Worm (Caenorhabditis elegans) whole organism, young adult: ENCODE results near the gene F52E1.9.
A peak's percentile ranks its signal among the peaks of the same experiment; 100 is the strongest.

Source experiments
- B0019.2 ChIP-seq: fragments of 200-800 bp; sonication (Bioruptor generic); conservative IDR thresholded peaks from 2 replicates; pipeline ENCODE4 v1.3.6; 2022; ENCODE audit warnings: missing genetic modification reagents, missing genetic modification characterization, missing compliant biosample characterization
- C17E4.6 ChIP-seq: fragments of 200-800 bp; sonication (Bioruptor generic); IDR thresholded peaks from 2 replicates; pipeline ENCODE4 v1.3.6; 2022; ENCODE audit warnings: missing genetic modification reagents, missing genetic modification characterization, missing compliant biosample characterization
- D2030.7 ChIP-seq: fragments of 200-800 bp; sonication (Bioruptor generic); IDR thresholded peaks from 2 replicates; pipeline ENCODE4 v1.3.6; 2022; ENCODE audit warnings: missing genetic modification reagents, missing genetic modification characterization, missing compliant biosample characterization
- F22D6.2 ChIP-seq: sonication (generic microtip); optimal IDR thresholded peaks from 2 replicates; lab custom pipeline; 2016; ENCODE audit warnings: mild to moderate bottlenecking, missing genetic modification characterization, missing compliant biosample characterization
- F23B12.7 ChIP-seq: sonication (generic microtip); optimal IDR thresholded peaks from 2 replicates; lab custom pipeline; 2017; ENCODE audit warnings: missing genetic modification characterization, mild to moderate bottlenecking, missing compliant biosample characterization, antibody characterized with exemption, moderate library complexity; ENCODE audit not compliant: insufficient read depth
- F33H1.4 ChIP-seq: fragments of 200-800 bp; sonication (Bioruptor generic); IDR thresholded peaks from 2 replicates; pipeline ENCODE4 v1.3.6; 2022; ENCODE audit warnings: missing genetic modification reagents, missing genetic modification characterization, missing compliant biosample characterization
- F49E8.2 ChIP-seq: sonication (generic microtip); optimal IDR thresholded peaks from 3 replicates; lab custom pipeline; 2017; ENCODE audit warnings: missing genetic modification characterization, mild to moderate bottlenecking, missing compliant biosample characterization, antibody characterized with exemption, moderate library complexity; ENCODE audit not compliant: insufficient read depth
- F57A8.1 ChIP-seq: fragments of 200-800 bp; sonication (Bioruptor generic); optimal IDR thresholded peaks from 2 replicates; lab custom pipeline; 2018; ENCODE audit warnings: mild to moderate bottlenecking, missing genetic modification characterization, moderate library complexity, missing compliant biosample characterization
- K11D2.4 ChIP-seq: fragments of 200-800 bp; sonication (Bioruptor generic); IDR thresholded peaks from 2 replicates; pipeline ENCODE4 v1.3.6; 2022; ENCODE audit warnings: missing genetic modification reagents, missing genetic modification characterization, missing compliant biosample characterization
- K12H6.12 ChIP-seq: fragments of 200-800 bp; sonication (Bioruptor generic); optimal IDR thresholded peaks from 2 replicates; lab custom pipeline; 2018; ENCODE audit warnings: mild to moderate bottlenecking, missing genetic modification characterization, missing compliant biosample characterization
- Y67H2A.10 ChIP-seq: fragments of 200-800 bp; sonication (Bioruptor generic); conservative IDR thresholded peaks from 2 replicates; pipeline ENCODE4 v1.3.6; 2022; ENCODE audit warnings: missing genetic modification reagents, missing genetic modification characterization, missing compliant biosample characterization
- ZK185.1 ChIP-seq: sonication (generic microtip); optimal IDR thresholded peaks from 2 replicates; lab custom pipeline; 2016; ENCODE audit warnings: mild to moderate bottlenecking, missing genetic modification characterization, missing compliant biosample characterization; ENCODE audit not compliant: poor library complexity, severe bottlenecking
- akir-1 ChIP-seq: fragments of 200-800 bp; sonication (Bioruptor generic); optimal IDR thresholded peaks from 2 replicates; lab custom pipeline; 2018; ENCODE audit warnings: mild to moderate bottlenecking, missing genetic modification characterization, moderate library complexity, missing compliant biosample characterization
- athp-1 ChIP-seq: sonication (generic microtip); optimal IDR thresholded peaks from 2 replicates; lab custom pipeline; 2017; ENCODE audit warnings: mild to moderate bottlenecking, missing genetic modification characterization, missing compliant biosample characterization
- attf-5 ChIP-seq: fragments of 200-800 bp; sonication (Bioruptor generic); optimal IDR thresholded peaks from 2 replicates; lab custom pipeline; 2018; ENCODE audit warnings: mild to moderate bottlenecking, missing genetic modification characterization, missing compliant biosample characterization
- attf-6 ChIP-seq: fragments of 200-800 bp; sonication (Bioruptor generic); IDR thresholded peaks from 2 replicates; pipeline ENCODE4 v1.3.6; 2022; ENCODE audit warnings: missing genetic modification reagents, missing genetic modification characterization, missing compliant biosample characterization
- ccch-3 ChIP-seq: fragments of 200-800 bp; sonication (Bioruptor generic); optimal IDR thresholded peaks from 2 replicates; lab custom pipeline; 2018; ENCODE audit warnings: mild to moderate bottlenecking, missing genetic modification characterization, missing compliant biosample characterization
- ceh-40 ChIP-seq: fragments of 200-800 bp; sonication (Bioruptor generic); IDR thresholded peaks from 2 replicates; pipeline ENCODE4 v1.3.6; 2022; ENCODE audit warnings: missing genetic modification characterization, missing compliant biosample characterization
- ceh-79 ChIP-seq: sonication (generic microtip); optimal IDR thresholded peaks from 2 replicates; lab custom pipeline; 2017; ENCODE audit warnings: mild to moderate bottlenecking, missing genetic modification characterization, missing compliant biosample characterization
- ceh-91 ChIP-seq: fragments of 200-800 bp; sonication (Bioruptor generic); IDR thresholded peaks from 2 replicates; pipeline ENCODE4 v1.3.6; 2022; ENCODE audit warnings: missing genetic modification reagents, missing genetic modification characterization, missing compliant biosample characterization
- dpff-1 ChIP-seq: sonication (generic microtip); optimal IDR thresholded peaks from 2 replicates; lab custom pipeline; 2017; ENCODE audit warnings: mild to moderate bottlenecking, missing genetic modification characterization, missing compliant biosample characterization
- dpl-1 ChIP-seq: fragments of 150-350 bp; optimal IDR thresholded peaks from 2 replicates; lab custom pipeline; 2014; ENCODE audit warnings: missing biosample characterization, missing genetic modification reagents, missing genetic modification characterization
- efl-1 ChIP-seq: fragments of 150-350 bp; optimal IDR thresholded peaks from 2 replicates; lab custom pipeline; 2014; ENCODE audit warnings: missing biosample characterization, missing genetic modification reagents, missing genetic modification characterization
- egl-18 ChIP-seq: fragments of 200-800 bp; sonication (Bioruptor generic); IDR thresholded peaks from 2 replicates; pipeline ENCODE4 v1.3.6; 2022; ENCODE audit warnings: missing genetic modification reagents, missing genetic modification characterization, missing compliant biosample characterization
- ekl-4 ChIP-seq: fragments of 200-800 bp; sonication (Bioruptor generic); IDR thresholded peaks from 2 replicates; pipeline ENCODE4 v1.3.6; 2022; ENCODE audit warnings: missing genetic modification reagents, missing genetic modification characterization, missing compliant biosample characterization
- him-1 ChIP-seq: sonication (generic microtip); optimal IDR thresholded peaks from 2 replicates; lab custom pipeline; 2016; ENCODE audit warnings: missing genotype, missing genetic modification reagents, missing genetic modification characterization, missing compliant biosample characterization
- hlh-26 ChIP-seq: fragments of 200-800 bp; sonication (Bioruptor generic); conservative IDR thresholded peaks from 2 replicates; pipeline ENCODE4 v1.3.6; 2022; ENCODE audit warnings: missing genetic modification reagents, missing genetic modification characterization, missing compliant biosample characterization
- hmg-1.2 ChIP-seq: fragments of 200-800 bp; sonication (Bioruptor generic); IDR thresholded peaks from 2 replicates; pipeline ENCODE4 v1.3.6; 2022; ENCODE audit warnings: missing genetic modification reagents, missing genetic modification characterization, missing compliant biosample characterization
- hrde-1 ChIP-seq: sonication (generic microtip); optimal IDR thresholded peaks from 2 replicates; lab custom pipeline; 2016; ENCODE audit warnings: missing genetic modification characterization, mild to moderate bottlenecking, missing compliant biosample characterization, moderate library complexity, missing genotype, missing genetic modification reagents, borderline replicate concordance
- lag-1 ChIP-seq: fragments of 200-800 bp; sonication (Bioruptor generic); IDR thresholded peaks from 2 replicates; pipeline ENCODE4 v1.3.6; 2022; ENCODE audit warnings: missing genetic modification reagents, missing genetic modification characterization, missing compliant biosample characterization
- let-526 ChIP-seq: fragments of 200-800 bp; sonication (Bioruptor generic); IDR thresholded peaks from 2 replicates; pipeline ENCODE4 v1.3.6; 2022; ENCODE audit warnings: missing genetic modification reagents, missing genetic modification characterization, missing compliant biosample characterization
- lin-35 ChIP-seq, 3 experiments: fragments of 150-350 bp in 2 of 3; sonication (generic microtip) in 1 of 3; optimal IDR thresholded peaks; 2 replicates each; lab custom pipeline; 2014 to 2018; ENCODE audit warnings: missing biosample characterization in 3 of 3, missing genetic modification characterization in 3 of 3, missing genetic modification reagents in 3 of 3
- lsl-1 ChIP-seq: fragments of 200-800 bp; sonication (Bioruptor generic); optimal IDR thresholded peaks from 2 replicates; lab custom pipeline; 2018; ENCODE audit warnings: mild to moderate bottlenecking, missing genetic modification characterization, moderate library complexity, missing compliant biosample characterization
- madf-3 ChIP-seq: fragments of 200-800 bp; sonication (Bioruptor generic); IDR thresholded peaks from 2 replicates; pipeline ENCODE4 v1.3.6; 2022; ENCODE audit warnings: missing genetic modification reagents, missing genetic modification characterization, missing compliant biosample characterization
- madf-6 ChIP-seq: fragments of 200-800 bp; sonication (Bioruptor generic); IDR thresholded peaks from 2 replicates; pipeline ENCODE4 v1.3.6; 2022; ENCODE audit warnings: missing genetic modification reagents, missing genetic modification characterization, missing compliant biosample characterization
- madf-8 ChIP-seq: fragments of 200-800 bp; sonication (Bioruptor generic); conservative IDR thresholded peaks from 2 replicates; pipeline ENCODE4 v1.3.6; 2022; ENCODE audit warnings: missing genetic modification reagents, missing genetic modification characterization, missing compliant biosample characterization
- mxl-1 ChIP-seq: sonication (generic microtip); optimal IDR thresholded peaks from 2 replicates; lab custom pipeline; 2016; ENCODE audit warnings: missing genetic modification characterization, missing compliant biosample characterization
- nfya-2 ChIP-seq: fragments of 200-800 bp; sonication (Bioruptor generic); IDR thresholded peaks from 2 replicates; pipeline ENCODE4 v1.3.6; 2022; ENCODE audit warnings: missing genetic modification reagents, missing genetic modification characterization, missing compliant biosample characterization
- nhr-179 ChIP-seq: sonication (generic microtip); optimal IDR thresholded peaks from 2 replicates; lab custom pipeline; 2016; ENCODE audit warnings: mild to moderate bottlenecking, missing genetic modification characterization, missing compliant biosample characterization
- nhr-90 ChIP-seq: sonication (generic microtip); optimal IDR thresholded peaks from 2 replicates; lab custom pipeline; 2016; ENCODE audit warnings: missing genotype, mild to moderate bottlenecking, missing genetic modification characterization, missing compliant biosample characterization
- pbrm-1 ChIP-seq: fragments of 200-800 bp; sonication (Bioruptor generic); IDR thresholded peaks from 2 replicates; pipeline ENCODE4 v1.3.6; 2022; ENCODE audit warnings: missing genetic modification reagents, missing genetic modification characterization, missing compliant biosample characterization
- snpc-1.3 ChIP-seq: sonication (generic microtip); optimal IDR thresholded peaks from 2 replicates; lab custom pipeline; 2017; ENCODE audit warnings: missing genetic modification characterization, mild to moderate bottlenecking, missing compliant biosample characterization, antibody characterized with exemption, moderate library complexity, missing genotype, missing genetic modification reagents; ENCODE audit not compliant: insufficient read depth
- snpc-4 ChIP-seq, 5 experiments: fragments of 150-350 bp in 1 of 5; sonication (generic microtip) in 4 of 5; optimal IDR thresholded peaks; 2 replicates each; lab custom pipeline; 2014 to 2018; ENCODE audit warnings: missing genetic modification characterization in 5 of 5, missing biosample characterization in 3 of 5, antibody characterized with exemption in 2 of 5, mild to moderate bottlenecking in 2 of 5, missing compliant biosample characterization in 2 of 5, missing genotype in 2 of 5, moderate library complexity in 2 of 5, missing genetic modification reagents in 1 of 5
- xnd-1 ChIP-seq: sonication (generic microtip); optimal IDR thresholded peaks from 2 replicates; lab custom pipeline; 2016; ENCODE audit warnings: missing genotype, missing genetic modification reagents, missing genetic modification characterization, missing compliant biosample characterization
- zfh-2 ChIP-seq: fragments of 200-800 bp; sonication (Bioruptor generic); conservative IDR thresholded peaks from 2 replicates; pipeline ENCODE4 v1.3.6; 2022; ENCODE audit warnings: missing genetic modification reagents, missing genetic modification characterization, missing compliant biosample characterization
- ztf-6 ChIP-seq: fragments of 200-800 bp; sonication (Bioruptor generic); IDR thresholded peaks from 2 replicates; pipeline ENCODE4 v1.3.6; 2022; ENCODE audit warnings: missing genetic modification reagents, missing genetic modification characterization, missing compliant biosample characterization

Gene F52E1.9

ce11 chrV:8348959-8349389 lies 53.5 kb downstream of the F52E1.9 start (continued):
- TF ChIP-seq lin-35 (GFP tag; optimal IDR thresholded peaks at IDR 0.05; lab: Kevin White, UChicago) (peak in 2 of 3 experiments; percentile 16 to 80), C17E4.6 (GFP tag; lab: Robert Waterston, UW) (peak; percentile 72; the same call in 1 of the 2 replicates), madf-6 (GFP tag; lab: Robert Waterston, UW) (peak; percentile 93), nhr-90 (peak; percentile 58), nfya-2 (no peak), him-1 (tag; lab: Kevin White, UChicago) (peak; percentile 99), hlh-26 (GFP tag; lab: Robert Waterston, UW) (no peak), efl-1 (GFP tag; lab: Kevin White, UChicago) (peak; percentile 19), let-526 (GFP tag; lab: Robert Waterston, UW) (0 out of 2 replicates have a peak, but pooled peaks have one; percentile 12), dpl-1 (GFP tag; lab: Kevin White, UChicago) (peak; percentile 10), Y67H2A.10 (GFP tag; lab: Robert Waterston, UW) (no peak), F49E8.2 (tag; lab: Kevin White, UChicago) (peak; percentile 96), F33H1.4 (GFP tag; lab: Robert Waterston, UW) (peak; percentile 74), pbrm-1 (GFP tag; lab: Robert Waterston, UW) (peak; percentile 99), xnd-1 (tag; lab: Kevin White, UChicago) (peak; percentile 79), F22D6.2 (tag; lab: Kevin White, UChicago) (peak; percentile 27), D2030.7 (GFP tag; lab: Robert Waterston, UW) (peak; percentile 95), ceh-91 (peak; percentile 47), snpc-1.3 (tag; lab: Kevin White, UChicago) (peak; percentile 98), ceh-79 (tag; lab: Kevin White, UChicago) (no peak), egl-18 (0 out of 2 replicates have a peak, but pooled peaks have one; percentile 9), lsl-1 (peak; percentile 81), ekl-4 (peak; percentile 94), mxl-1 (no peak), snpc-4 (GFP tag; optimal IDR thresholded peaks at IDR 0.05; lab: Kevin White, UChicago) (peak; percentile 100), snpc-4 (tag; optimal IDR thresholded peaks at IDR 0.05; lab: Kevin White, UChicago) (peak; percentile 99 to 100 (median 100)), lag-1 (GFP tag; lab: Robert Waterston, UW) (no peak), hrde-1 (tag; lab: Kevin White, UChicago) (peak; percentile 89), hmg-1.2 (peak; percentile 97), B0019.2 (GFP tag; lab: Robert Waterston, UW) (0 out of 2 replicates have a peak, but pooled peaks have one; percentile 49), ZK185.1 (peak; percentile 70), ccch-3 (GFP tag; lab: Kevin White, UChicago) (no peak), akir-1 (peak; percentile 68), K11D2.4 (GFP tag; lab: Robert Waterston, UW) (peak; percentile 65; the same call in 1 of the 2 replicates), madf-3 (peak; percentile 67; the same call in 1 of the 2 replicates), dpff-1 (tag; lab: Kevin White, UChicago) (no peak), F23B12.7 (tag; lab: Kevin White, UChicago) (peak; percentile 94), K12H6.12 (tag; lab: Kevin White, UChicago) (peak; percentile 28), madf-8 (GFP tag; lab: Robert Waterston, UW) (peak; percentile 66), attf-6 (GFP tag; lab: Robert Waterston, UW) (peak; percentile 95; the same call in 1 of the 2 replicates), ceh-40 (GFP tag; lab: Robert Waterston, UW) (no peak), F57A8.1 (GFP tag; lab: Kevin White, UChicago) (no peak), zfh-2 (no peak), attf-5 (peak; percentile 46), ztf-6 (GFP tag; lab: Robert Waterston, UW) (no peak), nhr-179 (tag; lab: Kevin White, UChicago) (peak; percentile 57), athp-1 (tag; lab: Kevin White, UChicago) (peak; percentile 71)
